Fruit fly (Drosophila melanogaster) whole organism: Measurements from ENCODE around the gene ND-15.

Experiments used
- CG8478 ChIP-seq: fragments of >200 bp; optimal IDR thresholded peaks from 2 replicates; lab custom pipeline; 2018; ENCODE audit warnings: inconsistent platforms
- Dll ChIP-seq: fragments of >200 bp; optimal IDR thresholded peaks from 2 replicates; lab custom pipeline; 2017
- EcR ChIP-seq, 2 experiments: fragments of >200 bp; optimal IDR thresholded peaks; 2 replicates each; lab custom pipeline; 2017; ENCODE audit warnings: missing biosample characterization in 2 of 2, missing genetic modification characterization in 2 of 2, missing genetic modification reagents in 2 of 2
- pan ChIP-seq: fragments of >200 bp; optimal IDR thresholded peaks from 2 replicates; lab custom pipeline; 2017
- psq ChIP-seq: fragments of >200 bp; optimal IDR thresholded peaks from 2 replicates; lab custom pipeline; 2017
- usp ChIP-seq: fragments of >200 bp; optimal IDR thresholded peaks from 2 replicates; lab custom pipeline; 2017; ENCODE audit warnings: missing biosample characterization, missing genetic modification characterization, mixed read lengths

DNA sequence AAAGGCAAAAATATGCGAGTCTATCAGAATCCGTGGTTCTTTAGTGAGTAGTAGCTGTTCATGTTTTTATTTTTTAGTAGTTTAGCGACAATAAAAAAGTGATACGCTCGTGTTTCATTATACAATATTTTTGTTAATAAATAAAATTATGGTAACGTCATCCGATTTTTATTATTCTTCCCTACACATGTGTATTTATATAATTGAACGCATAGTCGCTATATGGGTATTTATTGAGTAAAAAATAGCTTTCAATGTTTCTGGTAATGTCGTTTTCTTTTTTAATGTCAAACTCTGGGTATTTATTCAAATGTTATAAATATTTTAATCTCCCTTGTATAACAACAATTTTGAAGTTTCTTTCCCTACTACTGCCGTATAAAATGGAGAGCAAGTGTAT, 38.5 kb upstream of the ND-15 start, which contains the start of gene CG11374:
- TF ChIP-seq Dll (lab: Kevin White, UChicago) (no peak), EcR (GFP tag; optimal IDR thresholded peaks at IDR 0.05; lab: Kevin White, UChicago) (no peak), CG8478 (lab: Kevin White, UChicago) (no peak), usp (GFP tag; lab: Kevin White, UChicago) (no peak), psq (lab: Kevin White, UChicago) (no peak), pan (lab: Kevin White, UChicago) (no peak)
